Fruit fly (Drosophila melanogaster) whole organism, embryonic: Measurements from ENCODE around the gene CG6431.
A peak's percentile ranks its signal among the peaks of the same experiment; 100 is the strongest.

Experiments
- CG10209 ChIP-seq: fragments of 200-800 bp; sonication (Bioruptor generic); optimal IDR thresholded peaks from 3 replicates; lab custom pipeline; 2017; ENCODE audit warnings: missing biosample characterization, mild to moderate bottlenecking, missing genetic modification characterization, missing genetic modification reagents
- CG14050 ChIP-seq: fragments of 200-800 bp; sonication (Bioruptor generic); IDR thresholded peaks from 3 replicates; pipeline ENCODE4 v1.3.6; 2022; ENCODE audit warnings: missing biosample characterization, missing genetic modification characterization
- CG16779 ChIP-seq: fragments of 200-800 bp; sonication (Bioruptor generic); IDR thresholded peaks from 2 replicates; pipeline ENCODE4 v1.3.6; 2022; ENCODE audit warnings: missing biosample characterization, missing genetic modification characterization
- aop ChIP-seq: fragments of 200-800 bp; sonication (Bioruptor generic); IDR thresholded peaks from 2 replicates; pipeline ENCODE4 v1.3.6; 2022; ENCODE audit warnings: missing biosample characterization, missing genetic modification characterization

DNA sequence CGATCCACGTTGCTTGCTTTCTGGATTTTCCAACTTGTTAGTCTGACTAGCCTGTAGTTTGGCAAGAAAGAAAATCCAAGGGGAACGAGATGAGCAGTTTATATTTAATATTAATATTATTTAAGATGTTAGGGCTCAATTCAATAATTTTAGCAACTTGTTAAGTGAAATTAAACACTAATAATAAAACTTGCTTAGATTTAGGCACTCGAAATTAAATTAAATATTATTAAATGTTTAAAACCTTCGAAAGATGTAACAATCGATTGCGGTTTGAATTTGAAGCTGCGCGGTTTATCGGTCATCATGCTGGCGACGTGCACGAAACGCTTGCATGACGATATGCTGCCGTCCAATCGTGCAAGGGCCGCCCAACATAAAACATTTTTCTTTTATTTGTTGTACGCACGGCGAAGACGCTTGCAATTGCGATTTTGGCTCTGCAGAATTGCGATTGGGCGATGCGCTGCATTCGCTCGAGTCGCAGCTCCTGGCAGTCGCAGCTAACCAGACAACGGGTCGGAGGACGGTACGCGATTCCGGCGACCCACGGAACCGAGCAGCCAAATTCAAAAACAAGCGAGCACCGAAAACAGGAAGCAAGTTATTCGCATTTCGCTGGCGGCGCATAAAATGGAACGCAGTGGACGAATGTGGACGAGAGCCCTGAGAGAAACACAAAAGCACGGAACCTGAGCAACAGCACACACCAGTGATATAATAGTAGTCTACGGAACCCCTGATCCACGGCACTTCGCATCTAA, 13.2 kb downstream of the CG6431 start, which contains the start of the genes Vha16-5 and CG12299:
- TF ChIP-seq CG14050 (GFP tag; lab: Robert Waterston, UW) (peak; percentile 87), CG16779 (GFP tag; lab: Robert Waterston, UW) (peak; percentile 86), CG10209 (GFP tag; lab: Kevin White, UChicago) (peak; percentile 72), aop (GFP tag; lab: Robert Waterston, UW) (peak; percentile 87)
